Worm (Caenorhabditis elegans): Measurements from ENCODE around the gene C52G5.3.

ce11 chrX:12829055-12829454 is 16.9 kb downstream of the C52G5.3 start:
- TF ChIP-seq unc-62 (GFP tag; optimal IDR thresholded peaks at IDR 0.05), result no peak
- no peak for TF ChIP-seq fos-1 (tag; optimal IDR thresholded peaks at IDR 0.05)
- TF ChIP-seq nhr-237 (tag; optimal IDR thresholded peaks at IDR 0.05), result no peak
- TF ChIP-seq lsy-2 (tag; optimal IDR thresholded peaks at IDR 0.05), result no peak
- no peak for TF ChIP-seq unc-30 (tag; optimal IDR thresholded peaks at IDR 0.05)
- TF ChIP-seq F16B12.6 (tag; optimal IDR thresholded peaks at IDR 0.05), result no peak
- no peak for TF ChIP-seq elt-2 (tag; optimal IDR thresholded peaks at IDR 0.05)
- no peak for TF ChIP-seq fkh-10 (GFP tag; optimal IDR thresholded peaks at IDR 0.05)
- TF ChIP-seq rnt-1 (tag; optimal IDR thresholded peaks at IDR 0.05), result no peak
- no peak for TF ChIP-seq zag-1 (tag; optimal IDR thresholded peaks at IDR 0.05)
- TF ChIP-seq nhr-90 (tag; optimal IDR thresholded peaks at IDR 0.05; ENCODE audit: poor library complexity), result no peak

Data from whole organism, L1 larva.